Fruit fly (Drosophila melanogaster) whole organism, embryonic: ENCODE measurements around the gene CG46430.

Source experiments
- Asciz ChIP-seq: fragments of 200-800 bp; sonication (Bioruptor generic); optimal IDR thresholded peaks from 2 replicates; lab custom pipeline; 2017; ENCODE audit warnings: missing biosample characterization, mild to moderate bottlenecking, missing genetic modification characterization, missing genetic modification reagents
- CG10209 ChIP-seq: fragments of 200-800 bp; sonication (Bioruptor generic); optimal IDR thresholded peaks from 3 replicates; lab custom pipeline; 2017; ENCODE audit warnings: missing biosample characterization, mild to moderate bottlenecking, missing genetic modification characterization, missing genetic modification reagents
- CG10274 ChIP-seq: fragments of 200-800 bp; sonication (Bioruptor generic); optimal IDR thresholded peaks from 3 replicates; lab custom pipeline; 2017; ENCODE audit warnings: missing biosample characterization, mild to moderate bottlenecking, missing genetic modification characterization
- CG10321 ChIP-seq: fragments of 200-800 bp; sonication (Bioruptor generic); IDR thresholded peaks from 2 replicates; pipeline ENCODE4 v1.3.6; 2022; ENCODE audit warnings: missing biosample characterization, missing genetic modification characterization
- CG1647 ChIP-seq: fragments of 200-800 bp; sonication (Bioruptor generic); optimal IDR thresholded peaks from 3 replicates; lab custom pipeline; 2016; ENCODE audit warnings: missing biosample characterization, missing genetic modification characterization
- CG1792 ChIP-seq: fragments of 200-800 bp; sonication (Bioruptor generic); optimal IDR thresholded peaks from 2 replicates; lab custom pipeline; 2016; ENCODE audit warnings: missing biosample characterization, missing genetic modification characterization
- CG18262 ChIP-seq: fragments of 200-800 bp; optimal IDR thresholded peaks from 3 replicates; lab custom pipeline; 2019; ENCODE audit warnings: missing biosample characterization, mild to moderate bottlenecking, missing genetic modification characterization, moderate library complexity
- CG1832 ChIP-seq: fragments of 200-800 bp; sonication (Bioruptor generic); optimal IDR thresholded peaks from 2 replicates; lab custom pipeline; 2017; ENCODE audit warnings: missing biosample characterization, mild to moderate bottlenecking, missing genetic modification characterization, inconsistent platforms
- CG43689 ChIP-seq: fragments of 200-800 bp; sonication (Bioruptor generic); IDR thresholded peaks from 2 replicates; pipeline ENCODE4 v1.3.6; 2022; ENCODE audit warnings: missing biosample characterization, missing genetic modification characterization
- CG6272 ChIP-seq: fragments of 200-800 bp; sonication (Bioruptor generic); IDR thresholded peaks from 2 replicates; pipeline ENCODE4 v1.3.6; 2022; ENCODE audit warnings: missing biosample characterization, missing genetic modification characterization
- CG6689 ChIP-seq: fragments of 200-800 bp; sonication (Bioruptor generic); IDR thresholded peaks from 2 replicates; pipeline ENCODE4 v1.3.6; 2022; ENCODE audit warnings: missing biosample characterization, missing genetic modification characterization
- CG7271 ChIP-seq: fragments of 200-800 bp; sonication (Bioruptor generic); optimal IDR thresholded peaks from 2 replicates; lab custom pipeline; 2018; ENCODE audit warnings: missing biosample characterization, mild to moderate bottlenecking, missing genetic modification characterization, moderate library complexity
- CG7556 ChIP-seq: fragments of 200-800 bp; sonication (Bioruptor generic); optimal IDR thresholded peaks from 2 replicates; lab custom pipeline; 2017; ENCODE audit warnings: missing biosample characterization, mild to moderate bottlenecking, missing genetic modification characterization
- CG7745 ChIP-seq: fragments of 200-800 bp; sonication (Bioruptor generic); optimal IDR thresholded peaks from 2 replicates; lab custom pipeline; 2018; ENCODE audit warnings: missing biosample characterization, mild to moderate bottlenecking, missing genetic modification characterization, moderate library complexity
- CG7963 ChIP-seq: fragments of 200-800 bp; sonication (Bioruptor generic); IDR thresholded peaks from 3 replicates; pipeline ENCODE4 v1.3.6; 2022; ENCODE audit warnings: missing biosample characterization, missing genetic modification characterization; ENCODE audit not compliant: partially characterized antibody
- CoRest ChIP-seq: fragments of 200-800 bp; sonication (Bioruptor generic); optimal IDR thresholded peaks from 3 replicates; lab custom pipeline; 2018; ENCODE audit warnings: missing biosample characterization, mild to moderate bottlenecking, missing genetic modification characterization, moderate library complexity
- D19A ChIP-seq: fragments of 200-800 bp; optimal IDR thresholded peaks from 3 replicates; lab custom pipeline; 2019; ENCODE audit warnings: missing biosample characterization, mild to moderate bottlenecking, missing genetic modification characterization, moderate library complexity
- Dip3 ChIP-seq: fragments of 200-800 bp; sonication (Bioruptor generic); optimal IDR thresholded peaks from 3 replicates; lab custom pipeline; 2016; ENCODE audit warnings: missing biosample characterization, missing genetic modification characterization
- Dp ChIP-seq: fragments of 200-800 bp; sonication (Bioruptor generic); optimal IDR thresholded peaks from 2 replicates; lab custom pipeline; 2018; ENCODE audit warnings: missing biosample characterization, mild to moderate bottlenecking, missing genetic modification characterization, moderate library complexity
- E2f1 ChIP-seq: fragments of 200-800 bp; sonication (Bioruptor generic); IDR thresholded peaks from 2 replicates; pipeline ENCODE4 v1.3.6; 2022; ENCODE audit warnings: missing biosample characterization, missing genetic modification characterization
- HLH54F ChIP-seq: fragments of 200-800 bp; sonication (Bioruptor generic); optimal IDR thresholded peaks from 3 replicates; lab custom pipeline; 2016; ENCODE audit warnings: missing biosample characterization, missing genetic modification characterization
- Hand ChIP-seq: fragments of 200-800 bp; sonication (Bioruptor generic); optimal IDR thresholded peaks from 2 replicates; lab custom pipeline; 2017; ENCODE audit warnings: mild to moderate bottlenecking, missing biosample characterization, missing genetic modification reagents, missing genetic modification characterization
- Hsf ChIP-seq: fragments of 200-800 bp; sonication (Bioruptor generic); optimal IDR thresholded peaks from 3 replicates; lab custom pipeline; 2016; ENCODE audit warnings: missing biosample characterization, missing genetic modification characterization
- Jarid2 ChIP-seq: fragments of 200-800 bp; sonication (Bioruptor generic); optimal IDR thresholded peaks from 3 replicates; lab custom pipeline; 2017; ENCODE audit warnings: mild to moderate bottlenecking, missing biosample characterization, missing genetic modification reagents, missing genetic modification characterization
- MBD-R2 ChIP-seq: fragments of 200-800 bp; sonication (Bioruptor generic); IDR thresholded peaks from 2 replicates; pipeline ENCODE4 v1.3.6; 2022; ENCODE audit warnings: missing biosample characterization, missing genetic modification characterization
- Pdp1 ChIP-seq, 2 experiments: fragments of 200-800 bp; sonication (Bioruptor generic); optimal IDR thresholded peaks; 3 replicates each; lab custom pipeline; 2016; ENCODE audit warnings: missing biosample characterization in 2 of 2, missing genetic modification characterization in 2 of 2, mild to moderate bottlenecking in 1 of 2, moderate library complexity in 1 of 2
- YL-1 ChIP-seq: fragments of 200-800 bp; sonication (Bioruptor generic); optimal IDR thresholded peaks from 3 replicates; lab custom pipeline; 2017; ENCODE audit warnings: missing biosample characterization, mild to moderate bottlenecking, missing genetic modification characterization
- bcd ChIP-seq: fragments of 200-800 bp; sonication (Bioruptor generic); optimal IDR thresholded peaks from 2 replicates; lab custom pipeline; 2017; ENCODE audit warnings: missing biosample characterization, mild to moderate bottlenecking, missing genetic modification characterization
- cas ChIP-seq: fragments of 200-800 bp; sonication (Bioruptor generic); IDR thresholded peaks from 2 replicates; pipeline ENCODE4 v1.3.6; 2022; ENCODE audit warnings: missing biosample characterization, missing genetic modification characterization
- croc ChIP-seq: fragments of 200-800 bp; sonication (Bioruptor generic); conservative IDR thresholded peaks from 3 replicates; pipeline ENCODE4 v1.3.6; 2022; ENCODE audit warnings: missing biosample characterization, missing genetic modification characterization
- disco-r ChIP-seq: fragments of 200-800 bp; sonication (Bioruptor generic); optimal IDR thresholded peaks from 2 replicates; lab custom pipeline; 2016; ENCODE audit warnings: missing biosample characterization, missing genetic modification characterization
- exex ChIP-seq: fragments of 200-800 bp; sonication (Bioruptor generic); optimal IDR thresholded peaks from 4 replicates; lab custom pipeline; 2018; ENCODE audit warnings: missing biosample characterization, mild to moderate bottlenecking, missing genetic modification characterization, moderate library complexity
- fd102C ChIP-seq: fragments of 200-800 bp; sonication (Bioruptor generic); optimal IDR thresholded peaks from 2 replicates; lab custom pipeline; 2018; ENCODE audit warnings: missing biosample characterization, mild to moderate bottlenecking, missing genetic modification characterization, moderate library complexity
- fd64A ChIP-seq: fragments of 200-800 bp; sonication (Bioruptor generic); optimal IDR thresholded peaks from 3 replicates; lab custom pipeline; 2018; ENCODE audit warnings: missing biosample characterization, mild to moderate bottlenecking, missing genetic modification characterization
- gce ChIP-seq: fragments of 200-800 bp; sonication (Bioruptor generic); IDR thresholded peaks from 3 replicates; pipeline ENCODE4 v1.3.6; 2022; ENCODE audit warnings: missing biosample characterization, missing genetic modification characterization
- gcm ChIP-seq: fragments of 200-800 bp; sonication (Bioruptor generic); optimal IDR thresholded peaks from 2 replicates; lab custom pipeline; 2019; ENCODE audit warnings: missing biosample characterization, mild to moderate bottlenecking, missing genetic modification characterization, moderate library complexity
- gt ChIP-seq: fragments of 200-800 bp; sonication (Bioruptor generic); IDR thresholded peaks from 2 replicates; pipeline ENCODE4 v1.3.6; 2022; ENCODE audit warnings: missing biosample characterization, missing genetic modification characterization
- hb ChIP-seq: fragments of 200-800 bp; sonication (Bioruptor generic); IDR thresholded peaks from 3 replicates; pipeline ENCODE4 v1.3.6; 2022; ENCODE audit warnings: missing biosample characterization, missing genetic modification characterization; ENCODE audit not compliant: partially characterized antibody
- her ChIP-seq: fragments of 200-800 bp; sonication (Bioruptor generic); optimal IDR thresholded peaks from 2 replicates; lab custom pipeline; 2016; ENCODE audit warnings: missing biosample characterization, missing genetic modification characterization
- jing ChIP-seq: fragments of 200-800 bp; sonication (Bioruptor generic); optimal IDR thresholded peaks from 2 replicates; lab custom pipeline; 2018; ENCODE audit warnings: missing biosample characterization, mild to moderate bottlenecking, missing genetic modification characterization
- mam ChIP-seq: fragments of 200-800 bp; sonication (Bioruptor generic); optimal IDR thresholded peaks from 3 replicates; lab custom pipeline; 2016; ENCODE audit warnings: missing biosample characterization, missing genetic modification characterization
- mld ChIP-seq: fragments of 200-800 bp; sonication (Bioruptor generic); IDR thresholded peaks from 3 replicates; pipeline ENCODE4 v1.3.6; 2022; ENCODE audit warnings: missing biosample characterization, missing genetic modification characterization; ENCODE audit not compliant: partially characterized antibody
- nerfin-2 ChIP-seq: fragments of 200-800 bp; sonication (Bioruptor generic); IDR thresholded peaks from 2 replicates; pipeline ENCODE4 v1.3.6; 2022; ENCODE audit warnings: missing biosample characterization, missing genetic modification characterization; ENCODE audit not compliant: partially characterized antibody
- p53 ChIP-seq: fragments of 200-800 bp; sonication (Bioruptor generic); optimal IDR thresholded peaks from 2 replicates; lab custom pipeline; 2016; ENCODE audit warnings: missing biosample characterization, missing genetic modification characterization
- pum ChIP-seq: fragments of 200-800 bp; sonication (Bioruptor generic); optimal IDR thresholded peaks from 2 replicates; lab custom pipeline; 2016; ENCODE audit warnings: missing biosample characterization, missing genetic modification characterization
- pzg ChIP-seq: fragments of 200-800 bp; sonication (Bioruptor generic); optimal IDR thresholded peaks from 3 replicates; lab custom pipeline; 2018; ENCODE audit warnings: missing biosample characterization, mild to moderate bottlenecking, missing genetic modification characterization, moderate library complexity
- sc ChIP-seq, 3 experiments: fragments of >200 bp in 2 of 3; fragments of 200-800 bp in 1 of 3; sonication (Bioruptor generic) in 1 of 3; optimal IDR thresholded peaks; 2 replicates in 2 of 3; 3 replicates in 1 of 3; lab custom pipeline; 2017; ENCODE audit warnings: mild to moderate bottlenecking in 1 of 3, missing biosample characterization in 1 of 3, missing genetic modification characterization in 1 of 3, missing genetic modification reagents in 1 of 3
- slp2 ChIP-seq: fragments of 200-800 bp; sonication (Bioruptor generic); optimal IDR thresholded peaks from 2 replicates; lab custom pipeline; 2016; ENCODE audit warnings: missing biosample characterization, missing genetic modification characterization
- zen ChIP-seq: fragments of 200-800 bp; sonication (Bioruptor generic); optimal IDR thresholded peaks from 3 replicates; lab custom pipeline; 2018; ENCODE audit warnings: missing biosample characterization, mild to moderate bottlenecking, missing genetic modification characterization, moderate library complexity
- zfh1 ChIP-seq: fragments of 200-800 bp; sonication (Bioruptor generic); IDR thresholded peaks from 3 replicates; pipeline ENCODE4 v1.3.6; 2022; ENCODE audit warnings: missing biosample characterization, missing genetic modification characterization

Gene CG46430

DNA sequence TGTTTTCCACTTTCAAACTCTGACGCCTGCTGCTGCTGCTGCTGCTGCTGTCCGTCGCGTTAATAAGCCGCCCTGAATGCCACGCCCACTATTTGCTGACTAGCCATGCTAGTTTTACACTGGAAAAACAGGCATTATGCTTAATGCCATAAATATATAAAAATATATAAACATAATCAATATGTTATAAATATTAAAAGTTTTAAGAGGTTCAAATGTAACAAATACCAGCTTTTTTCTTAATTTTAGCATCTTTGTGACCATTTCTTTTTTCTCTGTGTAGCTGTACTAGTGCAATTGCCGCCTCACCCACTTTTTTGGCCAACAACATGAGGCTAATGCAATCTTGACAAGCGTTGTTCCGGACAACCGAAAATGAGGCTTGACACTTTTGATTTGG, 36.5 kb downstream of the CG46430 start (continued):
- TF ChIP-seq pum (GFP tag; lab: Kevin White, UChicago) (no peak), CG1792 (GFP tag; lab: Kevin White, UChicago) (no peak), gt (GFP tag; lab: Robert Waterston, UW) (0 out of 2 replicates have a peak, but pooled peaks have one; percentile 6), Asciz (GFP tag; lab: Kevin White, UChicago) (peak; percentile 25), CG6689 (peak; percentile 52), CG10274 (GFP tag; lab: Kevin White, UChicago) (no peak), sc (optimal IDR thresholded peaks at IDR 0.05; lab: Kevin White, UChicago) (no peak), sc (GFP tag; optimal IDR thresholded peaks at IDR 0.05; lab: Kevin White, UChicago) (no peak), Jarid2 (GFP tag; lab: Kevin White, UChicago) (no peak), mld (GFP tag; lab: Robert Waterston, UW) (no peak), disco-r (GFP tag; lab: Kevin White, UChicago) (no peak), Hsf (GFP tag; lab: Kevin White, UChicago) (no peak), zen (tag; lab: Kevin White, UChicago) (peak; percentile 53), exex (tag; lab: Kevin White, UChicago) (no peak), CG7745 (tag; lab: Kevin White, UChicago) (no peak), cas (no peak), jing (GFP tag; lab: Kevin White, UChicago) (no peak), CG10321 (no peak), D19A (tag; lab: Kevin White, UChicago) (peak; percentile 45), HLH54F (GFP tag; lab: Kevin White, UChicago) (no peak), p53 (GFP tag; lab: Kevin White, UChicago) (no peak), nerfin-2 (GFP tag; lab: Robert Waterston, UW) (no peak), mam (GFP tag; lab: Kevin White, UChicago) (no peak), her (GFP tag; lab: Kevin White, UChicago) (no peak), CG1832 (GFP tag; lab: Kevin White, UChicago) (no peak), bcd (GFP tag; lab: Kevin White, UChicago) (peak; percentile 46), CoRest (tag; lab: Kevin White, UChicago) (peak; percentile 33), Dp (GFP tag; lab: Kevin White, UChicago) (no peak), Dip3 (no peak), CG1647 (GFP tag; lab: Kevin White, UChicago) (no peak), YL-1 (no peak), zfh1 (GFP tag; lab: Robert Waterston, UW) (no peak), fd64A (GFP tag; lab: Kevin White, UChicago) (no peak), CG18262 (tag; lab: Kevin White, UChicago) (peak; percentile 71), gcm (no peak), CG7271 (tag; lab: Kevin White, UChicago) (peak; percentile 71), gce (GFP tag; lab: Robert Waterston, UW) (0 out of 3 replicates have a peak, but pooled peaks have one; percentile 36), croc (GFP tag; lab: Robert Waterston, UW) (no peak; the same call in 2 of the 3 replicates), CG43689 (no peak), Hand (GFP tag; lab: Kevin White, UChicago) (no peak), CG6272 (no peak), E2f1 (GFP tag; lab: Robert Waterston, UW) (0 out of 2 replicates have a peak, but pooled peaks have one; percentile 12), CG7963 (GFP tag; lab: Robert Waterston, UW) (no peak), pzg (no peak), hb (GFP tag; lab: Robert Waterston, UW) (no peak), Pdp1 (GFP tag; optimal IDR thresholded peaks at IDR 0.05; lab: Kevin White, UChicago) (no peak), CG7556 (GFP tag; lab: Kevin White, UChicago) (peak; percentile 48), MBD-R2 (GFP tag; lab: Robert Waterston, UW) (no peak), CG10209 (GFP tag; lab: Kevin White, UChicago) (peak; percentile 31), fd102C (GFP tag; lab: Kevin White, UChicago) (no peak), slp2 (no peak)
